Worm (Caenorhabditis elegans): ENCODE data around the gene C16C8.5.

Gene C16C8.5

DNA sequence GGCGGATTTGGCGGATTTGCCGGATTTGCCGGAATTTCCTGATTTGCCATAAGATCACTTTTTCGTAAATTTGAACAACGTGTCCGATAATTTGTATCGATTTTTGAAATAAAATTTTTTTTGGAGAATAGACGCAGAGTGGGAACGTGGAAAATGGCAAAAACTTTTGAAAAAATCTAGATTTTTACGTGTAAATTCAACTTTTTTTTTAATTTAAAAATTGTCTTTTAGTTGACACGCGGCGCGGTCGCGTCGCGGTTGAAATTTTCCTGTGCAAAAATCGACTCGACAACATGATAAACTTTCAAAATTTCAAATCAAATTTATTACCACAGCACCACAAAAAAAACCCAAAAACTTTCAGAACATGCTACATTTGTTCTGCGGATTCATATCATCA, 49.7 kb downstream of the C16C8.5 start, which contains the start of gene nep-20:
Gene nep-20, minus strand, starts transcription at position 101 of the 400 bp plus-strand sequence.
- TF ChIP-seq him-1 (tag; optimal IDR thresholded peaks at IDR 0.05) (no peak), dao-5 (tag; optimal IDR thresholded peaks at IDR 0.05) (no peak), W03F9.2 (tag; optimal IDR thresholded peaks at IDR 0.05) (no peak)

Data from whole organism, L4/young adult.